Worm (Caenorhabditis elegans) whole organism, L4 larva: ENCODE results near the gene arx-6.

Experiments used
- F10B5.3 ChIP-seq: sonication (generic microtip); optimal IDR thresholded peaks from 2 replicates; lab custom pipeline; 2016; ENCODE audit warnings: mild to moderate bottlenecking, missing genetic modification characterization, missing compliant biosample characterization
- F26F4.8 ChIP-seq: fragments of 200-800 bp; sonication (Bioruptor generic); conservative IDR thresholded peaks from 2 replicates; pipeline ENCODE4 v1.3.6; 2022; ENCODE audit warnings: missing genetic modification characterization, missing compliant biosample characterization
- F37D6.2 ChIP-seq: sonication (generic microtip); optimal IDR thresholded peaks from 2 replicates; lab custom pipeline; 2016; ENCODE audit warnings: mild to moderate bottlenecking, missing genetic modification characterization, missing compliant biosample characterization
- Y48G9A.11 ChIP-seq: fragments of 200-800 bp; sonication (Bioruptor generic); IDR thresholded peaks from 2 replicates; pipeline ENCODE4 v1.3.6; 2022; ENCODE audit warnings: missing genetic modification reagents, missing genetic modification characterization, missing compliant biosample characterization
- aly-2 ChIP-seq: sonication (generic microtip); optimal IDR thresholded peaks from 2 replicates; lab custom pipeline; 2018; ENCODE audit warnings: missing biosample characterization, missing genetic modification characterization
- ceh-20 ChIP-seq: fragments of 200-800 bp; sonication (Bioruptor generic); IDR thresholded peaks from 2 replicates; pipeline ENCODE4 v1.3.6; 2022; ENCODE audit warnings: missing genetic modification reagents, missing genetic modification characterization, missing compliant biosample characterization
- ceh-44 ChIP-seq: fragments of 200-800 bp; sonication (Bioruptor generic); IDR thresholded peaks from 2 replicates; pipeline ENCODE4 v1.3.6; 2022; ENCODE audit warnings: missing genetic modification reagents, missing genetic modification characterization, missing compliant biosample characterization
- ceh-82 ChIP-seq: sonication (generic microtip); optimal IDR thresholded peaks from 2 replicates; lab custom pipeline; 2017; ENCODE audit warnings: missing biosample characterization, missing genetic modification characterization
- cey-2 ChIP-seq: sonication (generic microtip); optimal IDR thresholded peaks from 3 replicates; lab custom pipeline; 2017; ENCODE audit warnings: missing genetic modification characterization, mild to moderate bottlenecking, missing compliant biosample characterization, antibody characterized with exemption, borderline replicate concordance; ENCODE audit not compliant: insufficient read depth
- ctbp-1 ChIP-seq: fragments of 200-800 bp; sonication (Bioruptor generic); IDR thresholded peaks from 2 replicates; pipeline ENCODE4 v1.3.6; 2022; ENCODE audit warnings: missing genetic modification reagents, missing genetic modification characterization, missing compliant biosample characterization
- dpl-1 ChIP-seq: fragments of 150-350 bp; optimal IDR thresholded peaks from 2 replicates; lab custom pipeline; 2014; ENCODE audit warnings: missing biosample characterization, missing genetic modification reagents, missing genetic modification characterization
- fkh-10 ChIP-seq: fragments of 150-350 bp; optimal IDR thresholded peaks from 2 replicates; lab custom pipeline; 2014; ENCODE audit warnings: missing biosample characterization, missing genetic modification reagents, missing genetic modification characterization
- fos-1 ChIP-seq: fragments of 150-350 bp; optimal IDR thresholded peaks from 2 replicates; lab custom pipeline; 2014; ENCODE audit warnings: missing biosample characterization, missing genetic modification characterization
- hif-1 ChIP-seq, 2 experiments: sonication (generic microtip); optimal IDR thresholded peaks; 2 replicates each; lab custom pipeline; 2016 to 2017; ENCODE audit warnings: missing compliant biosample characterization in 2 of 2, missing genetic modification characterization in 2 of 2, missing genetic modification reagents in 2 of 2, missing genotype in 2 of 2, mild to moderate bottlenecking in 1 of 2
- jun-1 ChIP-seq: fragments of 150-350 bp; optimal IDR thresholded peaks from 2 replicates; lab custom pipeline; 2014; ENCODE audit warnings: missing biosample characterization, missing genetic modification reagents, missing genetic modification characterization
- lin-15B ChIP-seq: fragments of 150-350 bp; sonication (generic microtip); optimal IDR thresholded peaks from 3 replicates; lab custom pipeline; 2014; ENCODE audit warnings: missing biosample characterization, missing genetic modification characterization
- lin-38 ChIP-seq: fragments of 200-800 bp; sonication (Bioruptor generic); IDR thresholded peaks from 2 replicates; pipeline ENCODE4 v1.3.6; 2022; ENCODE audit warnings: missing genetic modification reagents, missing genetic modification characterization, missing compliant biosample characterization
- lin-39 ChIP-seq: fragments of 150-350 bp; optimal IDR thresholded peaks from 2 replicates; lab custom pipeline; 2014; ENCODE audit warnings: missing biosample characterization, missing genetic modification reagents, missing genetic modification characterization
- lsy-2 ChIP-seq, 2 experiments: fragments of 150-350 bp in 1 of 2; sonication (generic microtip) in 1 of 2; optimal IDR thresholded peaks; 2 replicates each; lab custom pipeline; 2014 to 2017; ENCODE audit warnings: missing biosample characterization in 2 of 2, missing genetic modification characterization in 2 of 2
- mdt-29 ChIP-seq: fragments of 200-800 bp; sonication (Bioruptor generic); IDR thresholded peaks from 2 replicates; pipeline ENCODE4 v1.3.6; 2022; ENCODE audit warnings: missing genetic modification reagents, missing genetic modification characterization, missing compliant biosample characterization
- mes-2 ChIP-seq: sonication (generic microtip); optimal IDR thresholded peaks from 2 replicates; lab custom pipeline; 2016; ENCODE audit warnings: missing genotype, mild to moderate bottlenecking, missing genetic modification characterization, missing compliant biosample characterization; ENCODE audit not compliant: poor library complexity, severe bottlenecking
- mxl-2 ChIP-seq: fragments of 200-800 bp; sonication (Bioruptor generic); conservative IDR thresholded peaks from 2 replicates; pipeline ENCODE4 v1.3.6; 2022; ENCODE audit warnings: missing genetic modification reagents, missing genetic modification characterization, missing compliant biosample characterization
- nhr-28 ChIP-seq: fragments of 150-350 bp; optimal IDR thresholded peaks from 2 replicates; lab custom pipeline; 2014; ENCODE audit warnings: missing biosample characterization, missing genetic modification characterization
- nhr-76 ChIP-seq: fragments of 150-350 bp; optimal IDR thresholded peaks from 2 replicates; lab custom pipeline; 2014; ENCODE audit warnings: missing biosample characterization, missing genetic modification characterization
- rbr-2 ChIP-seq: sonication (generic microtip); optimal IDR thresholded peaks from 2 replicates; lab custom pipeline; 2016; ENCODE audit warnings: missing genotype, missing genetic modification characterization, missing compliant biosample characterization
- saeg-2 ChIP-seq: fragments of 200-800 bp; sonication (Bioruptor generic); IDR thresholded peaks from 2 replicates; pipeline ENCODE4 v1.3.6; 2022; ENCODE audit warnings: missing genetic modification reagents, missing genetic modification characterization, missing compliant biosample characterization
- sdz-12 ChIP-seq: fragments of 200-800 bp; sonication (Bioruptor generic); optimal IDR thresholded peaks from 2 replicates; lab custom pipeline; 2018; ENCODE audit warnings: mild to moderate bottlenecking, missing genetic modification characterization, missing compliant biosample characterization
- set-16 ChIP-seq: fragments of 200-800 bp; sonication (Bioruptor generic); IDR thresholded peaks from 2 replicates; pipeline ENCODE4 v1.3.6; 2022; ENCODE audit warnings: missing genetic modification reagents, missing genetic modification characterization, missing compliant biosample characterization
- snpc-1.2 ChIP-seq: fragments of 200-800 bp; sonication (Bioruptor generic); IDR thresholded peaks from 2 replicates; pipeline ENCODE4 v1.3.6; 2022; ENCODE audit warnings: missing genetic modification reagents, missing genetic modification characterization, missing compliant biosample characterization
- unc-62 ChIP-seq, 3 experiments: fragments of 150-350 bp in 1 of 3; sonication (generic microtip); optimal IDR thresholded peaks in 2 of 3; peaks in 1 of 3; 1 replicate in 1 of 3; 2 replicates in 2 of 3; lab custom pipeline; 2014 to 2017; ENCODE audit warnings: missing biosample characterization in 3 of 3, missing genetic modification characterization in 3 of 3, missing genetic modification reagents in 3 of 3, missing genotype in 1 of 3
- ztf-7 ChIP-seq: fragments of 150-350 bp; optimal IDR thresholded peaks from 2 replicates; lab custom pipeline; 2014; ENCODE audit warnings: missing biosample characterization, missing genetic modification characterization

Gene arx-6

DNA sequence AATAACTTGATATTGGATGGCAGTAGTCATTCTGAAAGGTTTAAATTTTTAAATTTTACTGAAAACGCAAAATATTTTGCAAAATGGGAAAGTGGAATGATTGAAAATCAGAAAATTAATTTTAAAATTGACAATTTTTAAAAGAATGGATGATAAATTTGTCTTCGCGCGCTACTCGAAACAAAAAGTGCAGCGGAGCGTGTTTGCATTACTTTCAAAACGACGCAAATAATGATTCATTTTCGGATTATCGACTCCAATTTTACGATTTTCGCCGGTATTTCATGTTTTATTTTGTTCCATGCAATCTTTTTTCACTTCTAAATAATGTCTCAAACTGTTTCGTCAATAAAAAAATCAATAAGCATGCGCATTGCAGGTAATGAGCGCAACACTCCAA, at the start of gene arx-6, which contains the start of gene tost-1:
TSS of gene arx-6 (plus strand) at position 378 of the 400 bp plus-strand sequence.
TSS of gene tost-1 (minus strand) at position 31 of the 400 bp plus-strand sequence.
- peak; percentile 84 for TF ChIP-seq dpl-1 (GFP tag; lab: Kevin White, UChicago)
- TF ChIP-seq lin-38 (GFP tag; lab: Robert Waterston, UW) = peak; percentile 93
- TF ChIP-seq fkh-10 = peak; percentile 19
- TF ChIP-seq lsy-2 (tag; optimal IDR thresholded peaks at IDR 0.05; lab: Kevin White, UChicago) = peak in 1 of 2 experiments; percentile 69
- peak; percentile 81 for TF ChIP-seq mes-2 (tag; lab: Kevin White, UChicago)
- TF ChIP-seq nhr-76 (tag; lab: Kevin White, UChicago) = no peak

DNA sequence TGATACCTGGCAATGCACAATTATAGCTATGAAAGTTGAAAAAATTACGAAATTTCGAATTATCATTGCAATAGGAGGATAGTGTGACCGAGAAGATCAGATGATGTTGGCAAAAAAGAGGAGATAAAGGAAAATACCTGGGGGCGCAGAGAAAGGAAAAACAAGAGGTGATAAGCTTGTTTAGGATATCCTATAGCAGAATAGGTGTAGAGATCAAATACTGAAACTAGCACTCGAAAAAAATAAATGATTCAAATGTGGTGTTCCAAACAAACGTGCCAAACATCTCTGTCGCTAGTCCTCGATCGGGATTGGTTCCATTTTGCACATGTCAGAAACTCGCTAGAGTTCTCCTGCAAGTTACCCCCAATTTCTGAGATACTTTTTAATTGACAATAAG, 49.0 kb upstream of the arx-6 start, which contains the start of gene F26A1.9:
TSS of gene F26A1.9 (minus strand) at position 101 of the 400 bp plus-strand sequence.
- TF ChIP-seq ceh-44 (GFP tag; lab: Robert Waterston, UW) (no peak), Y48G9A.11 (no peak), ceh-82 (no peak), aly-2 (tag; lab: Kevin White, UChicago) (no peak), cey-2 (tag; lab: Kevin White, UChicago) (no peak), ctbp-1 (GFP tag; lab: Robert Waterston, UW) (no peak), hif-1 (tag; optimal IDR thresholded peaks at IDR 0.05; lab: Kevin White, UChicago) (no peak), ceh-20 (GFP tag; lab: Robert Waterston, UW) (no peak)
- TF ChIP-seq, all 104 proteins: peak for 0

DNA sequence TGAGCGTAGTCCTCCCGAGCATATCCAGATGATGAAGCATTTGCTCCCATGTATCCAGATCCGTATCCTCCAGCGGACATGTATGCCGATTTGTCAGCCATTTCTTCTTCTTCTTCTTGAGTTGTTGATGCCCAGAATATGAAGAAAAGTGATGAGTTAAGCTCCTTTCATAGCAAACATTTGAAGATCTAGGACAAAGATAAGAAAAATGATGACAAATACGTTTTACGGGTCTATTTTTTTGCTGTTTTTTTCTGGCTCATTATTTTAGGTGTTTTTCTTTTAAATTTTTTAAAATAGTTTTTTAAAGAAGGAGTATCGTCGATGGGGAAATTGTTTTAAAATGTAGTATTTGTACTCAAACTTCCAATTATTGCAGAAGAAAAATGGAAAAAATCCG, 48.3 kb upstream of the arx-6 start, which contains the start of gene nspd-9:
TSS of gene nspd-9 (minus strand) at position 101 of the 400 bp plus-strand sequence.
- TF ChIP-seq saeg-2 (GFP tag; lab: Robert Waterston, UW) (no peak), ctbp-1 (GFP tag; lab: Robert Waterston, UW) (no peak), snpc-1.2 (no peak), mxl-2 (GFP tag; lab: Robert Waterston, UW) (no peak), lin-39 (tag; lab: Kevin White, UChicago) (no peak), ztf-7 (tag; lab: Kevin White, UChicago) (no peak), dpl-1 (GFP tag; lab: Kevin White, UChicago) (no peak), F10B5.3 (tag; lab: Kevin White, UChicago) (no peak), nhr-28 (tag; lab: Kevin White, UChicago) (no peak), F37D6.2 (tag; lab: Kevin White, UChicago) (no peak)

DNA sequence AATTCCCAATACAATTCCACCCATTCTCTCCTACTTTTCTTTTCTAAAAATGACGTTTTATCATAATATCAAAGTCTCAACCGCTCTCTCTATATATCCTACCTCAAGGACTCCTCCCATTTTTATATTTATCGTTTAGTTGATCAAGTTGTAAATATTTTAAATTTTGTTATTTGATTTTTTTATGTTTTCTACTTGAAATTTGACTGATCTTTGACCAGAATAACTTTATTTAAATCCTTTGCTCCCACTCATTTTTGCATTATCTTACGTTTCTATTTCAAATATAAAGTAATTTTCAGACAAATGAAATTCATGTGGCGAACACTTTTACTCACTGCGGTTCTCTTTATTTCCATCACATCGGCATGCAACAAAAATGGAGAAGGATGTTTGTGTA, 41.0 kb upstream of the arx-6 start, which contains the start of the genes acbp-7 and F26A1.19:
TSS of gene acbp-7 (plus strand) at position 301 of the 400 bp plus-strand sequence.
TSS of gene F26A1.19 (plus strand) at position 303 of the 400 bp plus-strand sequence.
- TF ChIP-seq mdt-29 (GFP tag; lab: Robert Waterston, UW) (no peak), jun-1 (tag; lab: Kevin White, UChicago) (no peak)

DNA sequence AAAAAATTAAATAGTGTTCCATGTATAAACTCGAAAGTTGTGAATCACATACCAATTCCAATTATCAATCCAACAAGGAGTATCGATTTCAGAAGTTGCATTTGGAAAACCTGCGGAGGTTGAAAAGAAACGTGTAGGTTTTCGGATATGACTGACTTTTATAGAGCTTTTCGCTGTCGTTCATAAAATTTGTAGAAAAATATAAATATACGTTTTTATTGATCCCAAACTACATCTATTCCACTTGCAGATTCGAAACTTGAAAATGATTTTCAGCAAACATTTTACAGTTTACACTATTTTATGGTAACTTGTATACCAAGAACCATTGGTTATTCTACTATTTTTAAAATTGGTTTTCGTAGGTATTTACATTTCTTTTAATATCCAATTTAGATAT, 36.3 kb upstream of the arx-6 start, which contains the start of gene clec-156:
TSS of gene clec-156 (minus strand) at position 101 of the 400 bp plus-strand sequence.
- TF ChIP-seq lin-15B (tag; lab: Kevin White, UChicago) = no peak
- TF ChIP-seq set-16 (GFP tag; lab: Robert Waterston, UW) = no peak
- TF ChIP-seq unc-62 (GFP tag; optimal IDR thresholded peaks at IDR 0.05 in 1 of 2; lab: Kevin White, UChicago) = peak in 1 of 2 experiments; percentile 51
- TF ChIP-seq unc-62 (tag; optimal IDR thresholded peaks at IDR 0.05; lab: Kevin White, UChicago) = no peak
- no peak for TF ChIP-seq fos-1 (tag; lab: Kevin White, UChicago)

DNA sequence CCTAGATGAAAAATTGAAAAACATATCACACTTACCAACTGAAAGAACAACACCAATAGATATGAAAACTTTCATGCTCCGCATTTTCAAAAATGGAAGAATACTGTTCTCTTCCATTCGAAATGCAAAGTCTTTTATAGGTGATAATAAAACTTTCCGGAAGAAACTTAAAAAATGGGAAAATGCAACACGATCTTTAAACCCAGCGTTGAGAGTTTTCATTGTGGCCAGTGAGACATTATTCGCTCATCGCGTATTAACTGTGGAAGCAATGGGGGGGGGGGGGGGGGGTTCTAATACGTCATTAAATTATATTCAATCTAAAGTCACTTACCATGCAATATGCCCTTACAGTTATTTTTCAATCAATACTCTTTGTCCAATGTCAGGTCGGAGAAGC, 34.1 kb upstream of the arx-6 start, which contains the start of the genes clec-157 and fkh-5:
TSS of gene clec-157 (minus strand) at position 101 of the 400 bp plus-strand sequence.
TSS of gene fkh-5 (plus strand) at position 336 of the 400 bp plus-strand sequence.
- TF ChIP-seq rbr-2 = no peak
- TF ChIP-seq unc-62 (GFP tag; optimal IDR thresholded peaks at IDR 0.05 in 1 of 2; lab: Kevin White, UChicago) = peak in 1 of 2 experiments; percentile 63
- no peak for TF ChIP-seq unc-62 (tag; optimal IDR thresholded peaks at IDR 0.05; lab: Kevin White, UChicago)
- TF ChIP-seq F26F4.8 (GFP tag; lab: Robert Waterston, UW) = no peak
- no peak for TF ChIP-seq sdz-12 (GFP tag; lab: Kevin White, UChicago)
